Worm (Caenorhabditis elegans) whole organism, L1 larva: ENCODE data around the gene cat-1.

Source experiments
- C04F5.9 ChIP-seq: sonication (generic microtip); optimal IDR thresholded peaks from 2 replicates; lab custom pipeline; 2016; ENCODE audit warnings: missing genetic modification characterization, missing compliant biosample characterization
- C34B4.2 ChIP-seq: sonication (generic microtip); optimal IDR thresholded peaks from 2 replicates; lab custom pipeline; 2017; ENCODE audit warnings: mild to moderate bottlenecking, missing genetic modification characterization, missing compliant biosample characterization
- aha-1 ChIP-seq: fragments of 150-350 bp; optimal IDR thresholded peaks from 2 replicates; lab custom pipeline; 2014; ENCODE audit warnings: missing biosample characterization, missing genetic modification characterization
- aly-2 ChIP-seq: fragments of 150-350 bp; optimal IDR thresholded peaks from 2 replicates; lab custom pipeline; 2014; ENCODE audit warnings: missing biosample characterization, missing genetic modification characterization
- blmp-1 ChIP-seq: fragments of 150-350 bp; optimal IDR thresholded peaks from 2 replicates; lab custom pipeline; 2014; ENCODE audit warnings: missing biosample characterization, missing genetic modification characterization
- ceh-63 ChIP-seq: fragments of 200-800 bp; sonication (Bioruptor generic); optimal IDR thresholded peaks from 2 replicates; lab custom pipeline; 2018; ENCODE audit warnings: mild to moderate bottlenecking, missing genetic modification characterization, missing compliant biosample characterization
- ceh-82 ChIP-seq, 3 experiments: fragments of 150-350 bp in 1 of 3; sonication (generic microtip) in 2 of 3; optimal IDR thresholded peaks; 2 replicates each; lab custom pipeline; 2014 to 2017; ENCODE audit warnings: missing biosample characterization in 3 of 3, missing genetic modification characterization in 3 of 3
- dsc-1 ChIP-seq: sonication (generic microtip); optimal IDR thresholded peaks from 2 replicates; lab custom pipeline; 2016; ENCODE audit warnings: mild to moderate bottlenecking, missing genetic modification characterization, missing compliant biosample characterization
- efl-1 ChIP-seq, 4 experiments: fragments of 150-350 bp; optimal IDR thresholded peaks in 3 of 4; peaks in 1 of 4; 1 replicate in 1 of 4; 2 replicates in 3 of 4; lab custom pipeline; 2014; ENCODE audit warnings: missing biosample characterization in 2 of 4, missing genetic modification characterization in 2 of 4, missing genetic modification reagents in 2 of 4
- egl-27 ChIP-seq, 2 experiments: fragments of 150-350 bp in 1 of 2; sonication (generic microtip); optimal IDR thresholded peaks; 3 replicates each; lab custom pipeline; 2017 to 2018; ENCODE audit warnings: missing biosample characterization in 2 of 2, missing genetic modification characterization in 2 of 2, missing genetic modification reagents in 2 of 2
- elt-2 ChIP-seq: sonication (generic microtip); optimal IDR thresholded peaks from 2 replicates; lab custom pipeline; 2016; ENCODE audit warnings: missing genetic modification characterization, mild to moderate bottlenecking, inconsistent platforms, missing compliant biosample characterization, missing genetic modification reagents
- fos-1 ChIP-seq: fragments of 150-350 bp; optimal IDR thresholded peaks from 2 replicates; lab custom pipeline; 2014; ENCODE audit warnings: missing biosample characterization, missing genetic modification characterization
- hpl-2 ChIP-seq: fragments of 150-350 bp; optimal IDR thresholded peaks from 2 replicates; lab custom pipeline; 2014; ENCODE audit warnings: missing biosample characterization, missing genetic modification reagents, missing genetic modification characterization
- isw-1 ChIP-seq: fragments of 200-800 bp; sonication (Bioruptor generic); IDR thresholded peaks from 2 replicates; pipeline ENCODE4 v1.3.6; 2022; ENCODE audit warnings: missing genetic modification characterization, missing compliant biosample characterization
- lin-14 ChIP-seq: fragments of 200-800 bp; sonication (Bioruptor generic); optimal IDR thresholded peaks from 2 replicates; lab custom pipeline; 2018; ENCODE audit warnings: mild to moderate bottlenecking, missing genetic modification characterization, moderate library complexity, missing compliant biosample characterization
- lsy-2 ChIP-seq, 2 experiments: fragments of 150-350 bp; optimal IDR thresholded peaks; 2 replicates each; lab custom pipeline; 2014; ENCODE audit warnings: missing biosample characterization in 2 of 2, missing genetic modification characterization in 2 of 2
- mab-9 ChIP-seq: fragments of 200-800 bp; sonication (Bioruptor generic); IDR thresholded peaks from 2 replicates; pipeline ENCODE4 v1.3.6; 2022; ENCODE audit warnings: missing genetic modification reagents, missing genetic modification characterization, missing compliant biosample characterization
- mef-2 ChIP-seq: fragments of 150-350 bp; optimal IDR thresholded peaks from 2 replicates; lab custom pipeline; 2014; ENCODE audit warnings: missing biosample characterization, missing genetic modification characterization
- nhr-47 ChIP-seq: sonication (generic microtip); optimal IDR thresholded peaks from 2 replicates; lab custom pipeline; 2016; ENCODE audit warnings: mild to moderate bottlenecking, missing genetic modification characterization, moderate library complexity, missing compliant biosample characterization
- nhr-71 ChIP-seq: sonication (generic microtip); optimal IDR thresholded peaks from 2 replicates; lab custom pipeline; 2016; ENCODE audit warnings: mild to moderate bottlenecking, missing genetic modification characterization, moderate library complexity, missing compliant biosample characterization
- nhr-77 ChIP-seq: fragments of 150-350 bp; optimal IDR thresholded peaks from 2 replicates; lab custom pipeline; 2014; ENCODE audit warnings: missing biosample characterization, missing genetic modification characterization
- nhr-84 ChIP-seq: sonication (generic microtip); optimal IDR thresholded peaks from 2 replicates; lab custom pipeline; 2017; ENCODE audit warnings: missing biosample characterization, missing genetic modification characterization
- pqm-1 ChIP-seq: sonication (generic microtip); optimal IDR thresholded peaks from 3 replicates; lab custom pipeline; 2017; ENCODE audit warnings: missing biosample characterization, missing genetic modification characterization
- sox-4 ChIP-seq: sonication (generic microtip); optimal IDR thresholded peaks from 2 replicates; lab custom pipeline; 2016; ENCODE audit warnings: missing genetic modification characterization, missing compliant biosample characterization
- tbx-2 ChIP-seq: sonication (generic microtip); optimal IDR thresholded peaks from 2 replicates; lab custom pipeline; 2016; ENCODE audit warnings: missing genetic modification characterization, missing compliant biosample characterization
- unc-30 ChIP-seq: sonication (generic microtip); optimal IDR thresholded peaks from 2 replicates; lab custom pipeline; 2017; ENCODE audit warnings: missing biosample characterization, missing genetic modification characterization
- xbp-1 ChIP-seq: sonication (generic microtip); optimal IDR thresholded peaks from 2 replicates; lab custom pipeline; 2016; ENCODE audit warnings: missing genetic modification characterization, missing compliant biosample characterization
- ztf-11 ChIP-seq, 2 experiments: sonication (generic microtip); optimal IDR thresholded peaks; 2 replicates each; lab custom pipeline; 2016 to 2017; ENCODE audit warnings: missing genetic modification characterization in 2 of 2, missing biosample characterization in 1 of 2, missing compliant biosample characterization in 1 of 2

The cat-1 gene

DNA sequence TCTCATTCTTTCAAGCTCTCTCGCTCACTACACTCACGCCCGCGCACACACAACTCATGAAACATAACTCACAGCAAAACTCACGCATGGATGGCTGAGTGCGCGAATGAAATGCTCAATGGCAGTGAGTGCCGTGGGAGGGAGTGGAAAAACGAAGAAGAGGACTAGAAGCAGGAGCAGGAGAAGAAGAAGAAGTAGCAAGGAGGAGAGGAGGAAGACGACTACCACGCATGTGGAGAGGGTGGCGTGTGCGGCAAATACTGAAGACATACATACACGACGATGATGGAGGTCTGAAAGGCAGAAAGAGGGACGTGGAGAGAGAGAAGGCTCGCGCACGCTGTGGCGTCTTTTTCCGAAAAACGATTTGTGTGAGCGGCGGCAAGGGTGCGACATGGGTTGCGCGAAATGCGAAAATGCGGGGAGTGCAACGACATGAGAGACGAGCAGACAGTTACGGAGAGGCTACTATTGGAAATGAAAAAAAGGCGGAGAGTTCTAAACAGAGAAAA is 18.5 kb upstream of the cat-1 start (continued):
- TF ChIP-seq ceh-63 (GFP tag; lab: Kevin White, UChicago) (no peak), xbp-1 (peak; percentile 54), nhr-47 (tag; lab: Kevin White, UChicago) (peak; percentile 80), hpl-2 (GFP tag; lab: Kevin White, UChicago) (no peak), mef-2 (tag; lab: Kevin White, UChicago) (no peak), egl-27 (tag; optimal IDR thresholded peaks at IDR 0.05; lab: Kevin White, UChicago) (peak in 1 of 2 experiments; percentile 61), isw-1 (GFP tag; lab: Robert Waterston, UW) (no peak; the same call in none of the 2 replicates), ztf-11 (tag; optimal IDR thresholded peaks at IDR 0.05; lab: Kevin White, UChicago) (peak in 1 of 2 experiments; percentile 42), fos-1 (tag; lab: Kevin White, UChicago) (peak; percentile 35), pqm-1 (tag; lab: Kevin White, UChicago) (no peak)
- TF ChIP-seq, all 84 proteins: peak for 34

DNA sequence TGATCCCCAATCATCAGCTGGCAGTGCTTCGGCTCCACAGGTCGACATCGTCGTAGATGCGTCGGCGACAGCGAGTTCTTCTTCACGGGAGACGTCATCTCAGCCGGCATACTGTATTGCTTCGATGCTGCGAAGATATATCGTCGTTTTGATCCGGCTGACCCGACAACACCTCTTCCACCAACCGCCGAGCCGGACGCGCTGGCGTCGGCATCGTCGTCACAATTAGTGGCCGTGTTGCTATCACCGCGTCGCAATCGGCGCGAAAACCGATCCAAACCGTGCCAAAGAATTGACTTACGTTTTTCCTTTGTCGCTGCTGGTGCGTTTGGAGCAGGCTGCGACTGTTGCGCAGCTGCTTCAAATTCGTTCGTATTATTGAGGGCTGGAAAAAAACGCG is 15.6 kb upstream of the cat-1 start:
- TF ChIP-seq mef-2 (tag; lab: Kevin White, UChicago) (no peak), unc-30 (tag; lab: Kevin White, UChicago) (no peak), nhr-84 (tag; lab: Kevin White, UChicago) (no peak), nhr-77 (no peak), mab-9 (GFP tag; lab: Robert Waterston, UW) (no peak)

DNA sequence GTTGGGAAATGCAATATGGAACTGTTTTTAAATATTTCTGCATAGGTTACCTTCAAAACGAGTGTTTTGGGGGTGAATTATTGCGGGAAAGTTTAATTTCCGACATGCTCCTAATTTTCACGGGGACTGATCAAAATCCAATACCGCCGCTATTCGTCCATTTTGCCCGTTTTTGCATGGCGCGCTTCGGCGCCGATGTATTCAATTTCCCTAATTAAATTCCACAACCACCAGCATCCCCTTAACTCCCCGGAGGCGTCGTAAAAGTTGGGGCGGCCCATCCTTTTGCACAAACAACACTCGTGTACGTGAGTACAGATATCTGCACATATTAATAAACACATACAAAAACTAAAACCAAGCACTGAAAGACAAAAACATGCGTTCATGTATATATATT is 14.0 kb upstream of the cat-1 start:
- TF ChIP-seq lin-14 (GFP tag; lab: Kevin White, UChicago) (peak; percentile 54), ceh-63 (GFP tag; lab: Kevin White, UChicago) (peak; percentile 27), C34B4.2 (tag; lab: Kevin White, UChicago) (no peak), nhr-84 (tag; lab: Kevin White, UChicago) (no peak)
- TF ChIP-seq, all 84 proteins: peak for 2

DNA sequence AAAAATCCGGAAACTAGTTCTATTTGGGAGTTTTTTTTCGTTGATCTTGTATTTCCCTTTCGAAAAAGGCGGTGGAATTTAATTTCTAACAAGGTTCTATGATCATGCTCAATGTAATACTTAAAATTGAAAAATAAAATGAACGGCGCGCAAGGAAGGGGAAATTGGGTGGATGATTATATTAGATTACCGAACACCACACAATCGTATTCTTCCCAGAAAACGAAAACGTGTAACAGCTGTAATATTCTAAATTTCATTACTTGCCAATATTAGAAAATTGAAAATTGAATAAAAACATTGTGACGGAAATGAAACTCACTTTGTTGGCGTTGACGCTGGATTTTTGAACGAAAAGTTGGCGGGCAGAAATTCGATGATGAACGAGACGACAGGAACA is 13.2 kb upstream of the cat-1 start:
- TF ChIP-seq nhr-71 (peak; percentile 12), aly-2 (no peak), ceh-82 (tag; optimal IDR thresholded peaks at IDR 0.05; lab: Kevin White, UChicago) (no peak), C04F5.9 (tag; lab: Kevin White, UChicago) (no peak), nhr-47 (tag; lab: Kevin White, UChicago) (peak; percentile 27)

DNA sequence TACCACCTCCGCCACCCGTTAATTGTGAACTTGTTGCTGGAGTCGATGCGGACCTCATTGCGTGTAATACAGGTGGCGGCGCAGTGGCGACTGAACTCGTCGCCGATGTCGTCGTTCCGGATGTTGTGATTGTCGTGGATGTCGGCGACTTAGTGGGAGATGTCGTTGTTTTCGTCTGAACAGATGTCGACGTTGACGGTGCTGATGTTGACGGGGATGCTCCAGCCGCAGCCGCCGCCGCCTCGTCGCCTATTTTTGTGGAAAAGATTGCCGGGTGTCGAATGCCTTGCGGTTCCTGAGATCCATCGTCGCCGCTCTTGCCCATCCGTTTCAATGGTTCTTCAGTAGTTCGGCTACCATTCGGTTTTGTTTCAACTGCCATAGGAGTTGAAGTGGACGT is 10.4 kb upstream of the cat-1 start:
- TF ChIP-seq pqm-1 (tag; lab: Kevin White, UChicago), result no peak
- TF ChIP-seq blmp-1 (tag; lab: Kevin White, UChicago), result no peak
- TF ChIP-seq tbx-2 (tag; lab: Kevin White, UChicago), result no peak
- no peak for TF ChIP-seq nhr-84 (tag; lab: Kevin White, UChicago)
- no peak for TF ChIP-seq sox-4 (tag; lab: Kevin White, UChicago)
- TF ChIP-seq lin-14 (GFP tag; lab: Kevin White, UChicago), result no peak

- TF ChIP-seq lsy-2 (tag; optimal IDR thresholded peaks at IDR 0.05; lab: Kevin White, UChicago) (no peak), dsc-1 (no peak)
- TF ChIP-seq, all 84 proteins: peak for 0
Observed at ce11 chrX:5720124-5720523, 9.6 kb upstream of the cat-1 start, which contains the start of gene C41G11.1. Gene C41G11.1, minus strand, starts transcription at chrX:5720224.

DNA sequence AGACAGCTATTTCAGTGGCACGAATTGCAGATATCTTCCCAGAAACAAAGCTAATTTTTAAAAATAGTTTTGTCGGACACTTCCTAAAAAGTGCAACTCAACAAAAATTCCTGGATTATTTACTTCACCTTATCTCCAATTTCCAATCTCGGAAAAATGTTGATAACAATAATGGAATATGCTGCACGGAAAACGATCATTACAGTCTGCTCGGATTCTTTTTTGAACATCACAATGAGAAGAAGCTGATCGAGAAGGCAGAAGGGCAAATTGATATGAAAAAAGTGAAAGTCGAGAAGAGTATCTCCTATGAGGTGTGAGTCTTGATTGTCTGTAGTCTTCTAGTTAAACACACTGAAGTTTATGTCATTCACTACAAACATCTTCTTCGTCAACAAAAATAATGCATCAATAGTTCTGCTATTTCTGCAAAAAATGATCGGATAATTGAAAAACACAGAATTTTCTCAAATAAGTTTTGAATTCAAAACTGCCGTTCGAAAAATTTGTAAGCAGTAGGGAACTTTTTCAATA is 5.4 kb upstream of the cat-1 start:
- TF ChIP-seq aha-1, result no peak
- no peak for TF ChIP-seq efl-1 (optimal IDR thresholded peaks at IDR 0.05; lab: Kevin White, UChicago)
- peak in 1 of 2 experiments; percentile 18 for TF ChIP-seq efl-1 (GFP tag; optimal IDR thresholded peaks at IDR 0.05 in 1 of 2; lab: Kevin White, UChicago)
- TF ChIP-seq elt-2 (tag; lab: Kevin White, UChicago), result peak; percentile 22
